Worm (Caenorhabditis elegans): Measurements from ENCODE around the gene fbxb-25.

- TF ChIP-seq hlh-30 (tag; optimal IDR thresholded peaks at IDR 0.05; ENCODE audit: insufficient read depth): no peak
- no peak for TF ChIP-seq pha-4 (tag; optimal IDR thresholded peaks at IDR 0.05)
- TF ChIP-seq odd-2 (tag; optimal IDR thresholded peaks at IDR 0.05): no peak
- TF ChIP-seq nhr-11 (tag; optimal IDR thresholded peaks at IDR 0.05): no peak
- no peak for TF ChIP-seq dve-1 (tag; optimal IDR thresholded peaks at IDR 0.05)
- no peak for TF ChIP-seq hlh-6 (tag; optimal IDR thresholded peaks at IDR 0.05)
- TF ChIP-seq ets-4 (tag; optimal IDR thresholded peaks at IDR 0.05): no peak
- no peak for TF ChIP-seq syd-9 (tag; optimal IDR thresholded peaks at IDR 0.05)
- TF ChIP-seq tbx-2 (tag; optimal IDR thresholded peaks at IDR 0.05): no peak
- TF ChIP-seq npax-4 (tag; optimal IDR thresholded peaks at IDR 0.05): no peak
- TF ChIP-seq unc-3 (GFP tag; conservative IDR thresholded peaks at IDR 0.05): no peak
- TF ChIP-seq unc-3 (tag; optimal IDR thresholded peaks at IDR 0.05): no peak
- no peak for TF ChIP-seq ahr-1 (tag; optimal IDR thresholded peaks at IDR 0.05)
- no peak for TF ChIP-seq pqm-1 (tag; optimal IDR thresholded peaks at IDR 0.05)
Observed at ce11 chrII:1712938-1713337, 29.1 kb downstream of the fbxb-25 start, which contains the start of gene btb-7.

Data from whole organism, late embryonic.